Worm (Caenorhabditis elegans) whole organism, early embryonic: ENCODE results near the gene sdz-36.

Experiments
- B0310.2 ChIP-seq: sonication (generic microtip); optimal IDR thresholded peaks from 2 replicates; lab custom pipeline; 2016; ENCODE audit warnings: mild to moderate bottlenecking, missing genetic modification characterization, missing compliant biosample characterization
- F13C5.2 ChIP-seq: sonication (generic microtip); optimal IDR thresholded peaks from 2 replicates; lab custom pipeline; 2017; ENCODE audit warnings: mild to moderate bottlenecking, missing genetic modification characterization, inconsistent platforms, missing compliant biosample characterization
- aly-1 ChIP-seq: sonication (generic microtip); optimal IDR thresholded peaks from 2 replicates; lab custom pipeline; 2016; ENCODE audit warnings: missing genetic modification characterization, missing compliant biosample characterization
- ama-1 ChIP-seq: fragments of 150-350 bp; optimal IDR thresholded peaks from 2 replicates; lab custom pipeline; 2014
- ceh-13 ChIP-seq: fragments of 200-800 bp; sonication (Bioruptor generic); optimal IDR thresholded peaks from 2 replicates; lab custom pipeline; 2018; ENCODE audit warnings: mild to moderate bottlenecking, missing genetic modification characterization, missing compliant biosample characterization
- ceh-36 ChIP-seq: sonication (generic microtip); optimal IDR thresholded peaks from 2 replicates; lab custom pipeline; 2016; ENCODE audit warnings: missing genetic modification characterization, inconsistent platforms, missing compliant biosample characterization
- ets-7 ChIP-seq: sonication (generic microtip); optimal IDR thresholded peaks from 2 replicates; lab custom pipeline; 2016; ENCODE audit warnings: missing genotype, missing genetic modification characterization, missing compliant biosample characterization
- flt-1 ChIP-seq: fragments of 200-800 bp; sonication (Bioruptor generic); IDR thresholded peaks from 2 replicates; pipeline ENCODE4 v1.3.6; 2022; ENCODE audit warnings: missing genetic modification characterization, missing compliant biosample characterization
- hmbx-1 ChIP-seq: sonication (generic microtip); optimal IDR thresholded peaks from 2 replicates; lab custom pipeline; 2016; ENCODE audit warnings: mild to moderate bottlenecking, missing genetic modification characterization, missing compliant biosample characterization
- hmg-4 ChIP-seq: fragments of 200-800 bp; sonication (Bioruptor generic); optimal IDR thresholded peaks from 2 replicates; lab custom pipeline; 2018; ENCODE audit warnings: mild to moderate bottlenecking, missing genetic modification characterization, missing compliant biosample characterization
- hnd-1 ChIP-seq: sonication (generic microtip); optimal IDR thresholded peaks from 2 replicates; lab custom pipeline; 2016; ENCODE audit warnings: missing genetic modification characterization, missing compliant biosample characterization
- pes-1 ChIP-seq: fragments of 200-800 bp; sonication (Bioruptor generic); IDR thresholded peaks from 2 replicates; pipeline ENCODE4 v1.3.6; 2022; ENCODE audit warnings: missing genetic modification reagents, missing genetic modification characterization, missing compliant biosample characterization
- scrt-1 ChIP-seq: fragments of 200-800 bp; sonication (Bioruptor generic); IDR thresholded peaks from 2 replicates; pipeline ENCODE4 v1.3.6; 2022; ENCODE audit warnings: missing genetic modification characterization, missing compliant biosample characterization
- sea-1 ChIP-seq: fragments of 200-800 bp; sonication (Bioruptor generic); conservative IDR thresholded peaks from 2 replicates; pipeline ENCODE4 v1.3.6; 2022; ENCODE audit warnings: missing genetic modification characterization, missing compliant biosample characterization
- tbx-11 ChIP-seq: fragments of 200-800 bp; sonication (Bioruptor generic); IDR thresholded peaks from 2 replicates; pipeline ENCODE4 v1.3.6; 2022; ENCODE audit warnings: missing genetic modification characterization, missing compliant biosample characterization
- tbx-37 ChIP-seq: fragments of 200-800 bp; sonication (Bioruptor generic); conservative IDR thresholded peaks from 2 replicates; pipeline ENCODE4 v1.3.6; 2022; ENCODE audit warnings: missing genetic modification reagents, missing genetic modification characterization, missing compliant biosample characterization
- tra-4 ChIP-seq: sonication (generic microtip); optimal IDR thresholded peaks from 2 replicates; lab custom pipeline; 2017; ENCODE audit warnings: missing genetic modification characterization, missing compliant biosample characterization

sdz-36 gene

ce11 chrIV:9672434-9672833 lies 18.3 kb upstream of the sdz-36 start:
- TF ChIP-seq sea-1 (GFP tag; lab: Robert Waterston, UW) (no peak), B0310.2 (tag; lab: Kevin White, UChicago) (no peak), hmbx-1 (tag; lab: Kevin White, UChicago) (no peak), aly-1 (no peak), hmg-4 (GFP tag; lab: Kevin White, UChicago) (no peak)

ce11 chrIV:9673206-9673605 lies 17.5 kb upstream of the sdz-36 start:
- no peak for TF ChIP-seq tra-4 (tag; lab: Kevin White, UChicago)
- TF ChIP-seq F13C5.2: no peak
- TF ChIP-seq aly-1: no peak
- TF ChIP-seq B0310.2 (tag; lab: Kevin White, UChicago): no peak
- TF ChIP-seq ceh-36 (tag; lab: Kevin White, UChicago): no peak
- TF ChIP-seq tbx-37 (GFP tag; lab: Robert Waterston, UW): no peak

ce11 chrIV:9673683-9674336 lies 16.9 kb upstream of the sdz-36 start:
- TF ChIP-seq ceh-36 (tag; lab: Kevin White, UChicago) (no peak), hnd-1 (tag; lab: Kevin White, UChicago) (no peak), hmbx-1 (tag; lab: Kevin White, UChicago) (no peak), pes-1 (GFP tag; lab: Robert Waterston, UW) (no peak), B0310.2 (tag; lab: Kevin White, UChicago) (no peak), ama-1 (lab: Kevin White, UChicago) (no peak), tbx-11 (GFP tag; lab: Robert Waterston, UW) (no peak), aly-1 (no peak), hmg-4 (GFP tag; lab: Kevin White, UChicago) (no peak), ets-7 (tag; lab: Kevin White, UChicago) (no peak), scrt-1 (no peak), flt-1 (GFP tag; lab: Robert Waterston, UW) (no peak), tbx-37 (GFP tag; lab: Robert Waterston, UW) (no peak)

- TF ChIP-seq tbx-37 (GFP tag; lab: Robert Waterston, UW) (no peak), ama-1 (lab: Kevin White, UChicago) (no peak), pes-1 (GFP tag; lab: Robert Waterston, UW) (no peak), aly-1 (no peak), B0310.2 (tag; lab: Kevin White, UChicago) (no peak), sea-1 (GFP tag; lab: Robert Waterston, UW) (no peak), hnd-1 (tag; lab: Kevin White, UChicago) (no peak), ets-7 (tag; lab: Kevin White, UChicago) (no peak), ceh-36 (tag; lab: Kevin White, UChicago) (no peak)
Observed at ce11 chrIV:9675572-9675971, 15.2 kb upstream of the sdz-36 start, which contains the start of gene nhr-34. Gene nhr-34 (minus strand): TSS chrIV:9675672.

DNA sequence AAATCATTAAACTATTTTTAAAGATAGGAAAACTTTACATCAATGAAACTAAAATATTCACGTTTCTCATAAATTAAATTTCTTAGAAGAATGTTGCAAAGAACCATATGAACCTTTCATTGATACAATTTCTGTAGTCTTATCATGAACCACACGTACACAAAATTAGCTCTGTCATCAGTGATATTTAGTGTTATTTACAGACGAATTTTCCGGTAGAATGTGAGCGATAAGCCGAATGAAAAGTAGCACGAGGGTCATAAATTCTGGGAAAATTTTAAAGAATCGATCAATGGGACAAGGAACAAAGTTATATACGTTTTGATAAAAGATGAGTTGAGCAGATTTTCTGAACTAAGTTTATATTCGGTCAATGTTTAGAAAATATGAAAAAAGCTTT lies 14.2 kb upstream of the sdz-36 start:
- TF ChIP-seq ceh-36 (tag; lab: Kevin White, UChicago): no peak
- no peak for TF ChIP-seq hnd-1 (tag; lab: Kevin White, UChicago)
- TF ChIP-seq tbx-37 (GFP tag; lab: Robert Waterston, UW): no peak
- TF ChIP-seq pes-1 (GFP tag; lab: Robert Waterston, UW): no peak
- no peak for TF ChIP-seq B0310.2 (tag; lab: Kevin White, UChicago)
- TF ChIP-seq aly-1: no peak
- no peak for TF ChIP-seq ets-7 (tag; lab: Kevin White, UChicago)
- no peak for TF ChIP-seq sea-1 (GFP tag; lab: Robert Waterston, UW)
- no peak for TF ChIP-seq hmbx-1 (tag; lab: Kevin White, UChicago)
- no peak for TF ChIP-seq flt-1 (GFP tag; lab: Robert Waterston, UW)
- no peak for TF ChIP-seq tra-4 (tag; lab: Kevin White, UChicago)
- no peak for TF ChIP-seq F13C5.2
- TF ChIP-seq scrt-1: no peak
- no peak for TF ChIP-seq hmg-4 (GFP tag; lab: Kevin White, UChicago)
- no peak for TF ChIP-seq ama-1 (lab: Kevin White, UChicago)
- TF ChIP-seq tbx-11 (GFP tag; lab: Robert Waterston, UW): no peak
- TF ChIP-seq ceh-13: no peak

ce11 chrIV:9677226-9677992 lies 13.3 kb upstream of the sdz-36 start:
- TF ChIP-seq tbx-37 (GFP tag; lab: Robert Waterston, UW): no peak
- TF ChIP-seq hmbx-1 (tag; lab: Kevin White, UChicago): no peak
- no peak for TF ChIP-seq sea-1 (GFP tag; lab: Robert Waterston, UW)
- TF ChIP-seq scrt-1: no peak
- TF ChIP-seq hmg-4 (GFP tag; lab: Kevin White, UChicago): no peak
- no peak for TF ChIP-seq flt-1 (GFP tag; lab: Robert Waterston, UW)
- no peak for TF ChIP-seq F13C5.2
- no peak for TF ChIP-seq tra-4 (tag; lab: Kevin White, UChicago)
- TF ChIP-seq hnd-1 (tag; lab: Kevin White, UChicago): no peak

ce11 chrIV:9678007-9678406 lies 12.7 kb upstream of the sdz-36 start:
- TF ChIP-seq hnd-1 (tag; lab: Kevin White, UChicago): no peak
- no peak for TF ChIP-seq flt-1 (GFP tag; lab: Robert Waterston, UW)
- TF ChIP-seq sea-1 (GFP tag; lab: Robert Waterston, UW): no peak
- TF ChIP-seq ama-1 (lab: Kevin White, UChicago): no peak
- TF ChIP-seq hmg-4 (GFP tag; lab: Kevin White, UChicago): no peak
- no peak for TF ChIP-seq ceh-36 (tag; lab: Kevin White, UChicago)
- no peak for TF ChIP-seq pes-1 (GFP tag; lab: Robert Waterston, UW)
- no peak for TF ChIP-seq tra-4 (tag; lab: Kevin White, UChicago)
- no peak for TF ChIP-seq tbx-37 (GFP tag; lab: Robert Waterston, UW)
- no peak for TF ChIP-seq ets-7 (tag; lab: Kevin White, UChicago)
- TF ChIP-seq B0310.2 (tag; lab: Kevin White, UChicago): no peak
- no peak for TF ChIP-seq F13C5.2
- TF ChIP-seq aly-1: no peak
- TF ChIP-seq tbx-11 (GFP tag; lab: Robert Waterston, UW): no peak
- no peak for TF ChIP-seq scrt-1
- TF ChIP-seq ceh-13: no peak
- TF ChIP-seq hmbx-1 (tag; lab: Kevin White, UChicago): no peak
